Worm (Caenorhabditis elegans): ENCODE measurements around the gene ogt-1.

ce11 chrIII:7114952-7115488, 38.6 kb downstream of the ogt-1 start, which contains the start of gene nhr-10:
- TF ChIP-seq jun-1 (tag; optimal IDR thresholded peaks at IDR 0.05) (no peak), F10B5.3 (tag; optimal IDR thresholded peaks at IDR 0.05) (no peak), hmg-1.1 (GFP tag; IDR thresholded peaks at IDR 0.05) (no peak)
